Worm (Caenorhabditis elegans) whole organism, L3 larva: Measurements from ENCODE around the gene Y59H11AR.10.

ENCODE experiments used
- R02D3.7 ChIP-seq: fragments of 150-350 bp; optimal IDR thresholded peaks from 2 replicates; lab custom pipeline; 2014; ENCODE audit warnings: missing biosample characterization, missing genetic modification characterization
- ZK546.5 ChIP-seq: sonication (generic microtip); optimal IDR thresholded peaks from 2 replicates; lab custom pipeline; 2017; ENCODE audit warnings: missing biosample characterization, missing genetic modification characterization
- aly-2 ChIP-seq: fragments of 150-350 bp; optimal IDR thresholded peaks from 2 replicates; lab custom pipeline; 2014; ENCODE audit warnings: missing biosample characterization, missing genetic modification characterization
- ama-1 ChIP-seq: fragments of 150-350 bp; optimal IDR thresholded peaks from 2 replicates; lab custom pipeline; 2018
- ceh-28 ChIP-seq: fragments of 150-350 bp; optimal IDR thresholded peaks from 2 replicates; lab custom pipeline; 2014; ENCODE audit warnings: missing biosample characterization, missing genetic modification reagents, missing genetic modification characterization
- ceh-82 ChIP-seq: fragments of 150-350 bp; optimal IDR thresholded peaks from 2 replicates; lab custom pipeline; 2014; ENCODE audit warnings: missing biosample characterization, missing genetic modification characterization
- ceh-9 ChIP-seq: sonication (generic microtip); optimal IDR thresholded peaks from 2 replicates; lab custom pipeline; 2018; ENCODE audit warnings: missing biosample characterization, missing genetic modification characterization
- daf-12 ChIP-seq: fragments of 150-350 bp; optimal IDR thresholded peaks from 2 replicates; lab custom pipeline; 2014; ENCODE audit warnings: missing biosample characterization, missing genetic modification reagents, missing genetic modification characterization
- egl-27 ChIP-seq: sonication (generic microtip); optimal IDR thresholded peaks from 4 replicates; lab custom pipeline; 2017; ENCODE audit warnings: missing biosample characterization, missing genetic modification reagents, missing genetic modification characterization
- egl-5 ChIP-seq: fragments of 150-350 bp; optimal IDR thresholded peaks from 2 replicates; lab custom pipeline; 2017; ENCODE audit warnings: missing biosample characterization, missing genetic modification reagents, missing genetic modification characterization, inconsistent platforms
- elt-1 ChIP-seq: fragments of 150-350 bp; optimal IDR thresholded peaks from 2 replicates; lab custom pipeline; 2014; ENCODE audit warnings: missing biosample characterization, missing genetic modification characterization
- elt-2 ChIP-seq: sonication (generic microtip); optimal IDR thresholded peaks from 2 replicates; lab custom pipeline; 2016; ENCODE audit warnings: missing genetic modification reagents, mild to moderate bottlenecking, missing genetic modification characterization, missing compliant biosample characterization
- elt-3 ChIP-seq, 3 experiments: fragments of 150-350 bp in 1 of 3; sonication (generic microtip) in 2 of 3; optimal IDR thresholded peaks; 2 replicates in 2 of 3; 4 replicates in 1 of 3; lab custom pipeline; 2014 to 2017; ENCODE audit warnings: missing biosample characterization in 3 of 3, missing genetic modification characterization in 3 of 3
- eor-1 ChIP-seq, 2 experiments: fragments of 150-350 bp; optimal IDR thresholded peaks; 2 replicates each; lab custom pipeline; 2014 to 2018; ENCODE audit warnings: missing biosample characterization in 2 of 2, missing genetic modification characterization in 2 of 2
- fkh-10 ChIP-seq: sonication (generic microtip); optimal IDR thresholded peaks from 2 replicates; lab custom pipeline; 2017; ENCODE audit warnings: missing biosample characterization, missing genetic modification reagents, missing genetic modification characterization
- fkh-2 ChIP-seq: fragments of 150-350 bp; optimal IDR thresholded peaks from 2 replicates; lab custom pipeline; 2014; ENCODE audit warnings: missing biosample characterization, missing genetic modification reagents, missing genetic modification characterization
- fos-1 ChIP-seq: fragments of 150-350 bp; optimal IDR thresholded peaks from 2 replicates; lab custom pipeline; 2014; ENCODE audit warnings: missing biosample characterization, missing genetic modification characterization
- hmg-11 ChIP-seq: sonication (generic microtip); optimal IDR thresholded peaks from 2 replicates; lab custom pipeline; 2016; ENCODE audit warnings: missing genetic modification characterization, missing compliant biosample characterization
- jun-1 ChIP-seq: fragments of 150-350 bp; optimal IDR thresholded peaks from 2 replicates; lab custom pipeline; 2014; ENCODE audit warnings: missing biosample characterization, missing genetic modification reagents, missing genetic modification characterization
- lin-15B ChIP-seq: fragments of 150-350 bp; optimal IDR thresholded peaks from 2 replicates; lab custom pipeline; 2014; ENCODE audit warnings: missing biosample characterization, missing genetic modification characterization
- lin-39 ChIP-seq: fragments of 150-350 bp; optimal IDR thresholded peaks from 2 replicates; lab custom pipeline; 2018; ENCODE audit warnings: missing biosample characterization, missing genetic modification reagents, missing genetic modification characterization
- lsy-12 ChIP-seq: sonication (generic microtip); optimal IDR thresholded peaks from 2 replicates; lab custom pipeline; 2016; ENCODE audit warnings: mild to moderate bottlenecking, missing genetic modification characterization, missing compliant biosample characterization
- mdl-1 ChIP-seq: fragments of 150-350 bp; optimal IDR thresholded peaks from 2 replicates; lab custom pipeline; 2014; ENCODE audit warnings: missing biosample characterization, missing genetic modification characterization
- mml-1 ChIP-seq: fragments of 150-350 bp; sonication (generic microtip); optimal IDR thresholded peaks from 3 replicates; lab custom pipeline; 2014; ENCODE audit warnings: missing biosample characterization, missing genetic modification characterization
- nfya-1 ChIP-seq: sonication (generic microtip); optimal IDR thresholded peaks from 2 replicates; lab custom pipeline; 2017; ENCODE audit warnings: missing genetic modification characterization, mild to moderate bottlenecking, missing compliant biosample characterization, antibody characterized with exemption, moderate library complexity; ENCODE audit not compliant: insufficient read depth
- nhr-11 ChIP-seq: fragments of 150-350 bp; optimal IDR thresholded peaks from 2 replicates; lab custom pipeline; 2014; ENCODE audit warnings: missing biosample characterization, missing genetic modification characterization
- nhr-12 ChIP-seq: fragments of 150-350 bp; optimal IDR thresholded peaks from 2 replicates; lab custom pipeline; 2014; ENCODE audit warnings: missing biosample characterization, missing genetic modification characterization
- nhr-23 ChIP-seq: fragments of 150-350 bp; optimal IDR thresholded peaks from 2 replicates; lab custom pipeline; 2014; ENCODE audit warnings: missing biosample characterization, missing genetic modification reagents, missing genetic modification characterization
- nhr-237 ChIP-seq: fragments of 150-350 bp; optimal IDR thresholded peaks from 2 replicates; lab custom pipeline; 2014; ENCODE audit warnings: missing biosample characterization, missing genetic modification characterization
- nhr-25 ChIP-seq: sonication (generic microtip); optimal IDR thresholded peaks from 2 replicates; lab custom pipeline; 2017; ENCODE audit warnings: missing biosample characterization, missing genetic modification characterization
- nhr-28 ChIP-seq: fragments of 150-350 bp; optimal IDR thresholded peaks from 2 replicates; lab custom pipeline; 2014; ENCODE audit warnings: missing biosample characterization, missing genetic modification characterization
- nhr-43 ChIP-seq: sonication (generic microtip); optimal IDR thresholded peaks from 2 replicates; lab custom pipeline; 2016; ENCODE audit warnings: mild to moderate bottlenecking, missing genetic modification characterization, missing compliant biosample characterization; ENCODE audit not compliant: poor library complexity, severe bottlenecking
- nhr-67 ChIP-seq: fragments of 150-350 bp; optimal IDR thresholded peaks from 2 replicates; lab custom pipeline; 2014; ENCODE audit warnings: missing biosample characterization, missing genetic modification characterization
- nhr-76 ChIP-seq: fragments of 150-350 bp; sonication (generic microtip); optimal IDR thresholded peaks from 5 replicates; lab custom pipeline; 2014; ENCODE audit warnings: missing biosample characterization, missing genetic modification characterization
- nhr-77 ChIP-seq: fragments of 150-350 bp; optimal IDR thresholded peaks from 2 replicates; lab custom pipeline; 2014; ENCODE audit warnings: missing biosample characterization, missing genetic modification characterization
- pha-4 ChIP-seq: fragments of 150-350 bp; optimal IDR thresholded peaks from 2 replicates; lab custom pipeline; 2014; ENCODE audit warnings: missing biosample characterization, missing genetic modification reagents, missing genetic modification characterization
- pqm-1 ChIP-seq: fragments of 150-350 bp; optimal IDR thresholded peaks from 2 replicates; lab custom pipeline; 2017; ENCODE audit warnings: missing biosample characterization, missing genetic modification characterization, inconsistent platforms
- sea-2 ChIP-seq: fragments of 150-350 bp; sonication (generic microtip); optimal IDR thresholded peaks from 4 replicates; lab custom pipeline; 2014; ENCODE audit warnings: missing biosample characterization, missing genetic modification reagents, missing genetic modification characterization
- skn-1 ChIP-seq: fragments of 150-350 bp; optimal IDR thresholded peaks from 2 replicates; lab custom pipeline; 2014; ENCODE audit warnings: missing biosample characterization, missing genetic modification characterization
- snpc-4 ChIP-seq: fragments of 150-350 bp; optimal IDR thresholded peaks from 2 replicates; lab custom pipeline; 2014; ENCODE audit warnings: missing biosample characterization, missing genetic modification characterization
- tbx-2 ChIP-seq: sonication (generic microtip); optimal IDR thresholded peaks from 2 replicates; lab custom pipeline; 2016; ENCODE audit warnings: mild to moderate bottlenecking, missing genetic modification characterization, missing compliant biosample characterization
- unc-39 ChIP-seq: sonication (generic microtip); optimal IDR thresholded peaks from 4 replicates; lab custom pipeline; 2017; ENCODE audit warnings: missing biosample characterization, missing genetic modification characterization
- unc-62 ChIP-seq: fragments of 150-350 bp; sonication (generic microtip); optimal IDR thresholded peaks from 4 replicates; lab custom pipeline; 2014; ENCODE audit warnings: missing biosample characterization, missing genetic modification reagents, missing genetic modification characterization
- zag-1 ChIP-seq: fragments of 150-350 bp; optimal IDR thresholded peaks from 2 replicates; lab custom pipeline; 2014; ENCODE audit warnings: missing biosample characterization, missing genetic modification characterization
- ztf-11 ChIP-seq: fragments of 150-350 bp; optimal IDR thresholded peaks from 2 replicates; lab custom pipeline; 2014; ENCODE audit warnings: missing biosample characterization, missing genetic modification characterization
- ztf-4 ChIP-seq: fragments of 150-350 bp; optimal IDR thresholded peaks from 2 replicates; lab custom pipeline; 2014; ENCODE audit warnings: missing biosample characterization, missing genetic modification characterization

Gene Y59H11AR.10

ce11 chrIV:8571138-8571537 is 31.8 kb upstream of the Y59H11AR.10 start, which contains the start of gene Y59H11AM.1:
Y59H11AM.1 (plus strand) TSS chrIV:8571438.
- TF ChIP-seq R02D3.7: no peak
- no peak for TF ChIP-seq fos-1 (tag; lab: Kevin White, UChicago)
- no peak for TF ChIP-seq egl-5 (tag; lab: Kevin White, UChicago)
- no peak for TF ChIP-seq nhr-12 (tag; lab: Kevin White, UChicago)
- no peak for TF ChIP-seq daf-12 (tag; lab: Kevin White, UChicago)
- no peak for TF ChIP-seq ceh-9
- no peak for TF ChIP-seq egl-27 (tag; lab: Kevin White, UChicago)
- TF ChIP-seq fkh-2 (tag; lab: Kevin White, UChicago): no peak

DNA sequence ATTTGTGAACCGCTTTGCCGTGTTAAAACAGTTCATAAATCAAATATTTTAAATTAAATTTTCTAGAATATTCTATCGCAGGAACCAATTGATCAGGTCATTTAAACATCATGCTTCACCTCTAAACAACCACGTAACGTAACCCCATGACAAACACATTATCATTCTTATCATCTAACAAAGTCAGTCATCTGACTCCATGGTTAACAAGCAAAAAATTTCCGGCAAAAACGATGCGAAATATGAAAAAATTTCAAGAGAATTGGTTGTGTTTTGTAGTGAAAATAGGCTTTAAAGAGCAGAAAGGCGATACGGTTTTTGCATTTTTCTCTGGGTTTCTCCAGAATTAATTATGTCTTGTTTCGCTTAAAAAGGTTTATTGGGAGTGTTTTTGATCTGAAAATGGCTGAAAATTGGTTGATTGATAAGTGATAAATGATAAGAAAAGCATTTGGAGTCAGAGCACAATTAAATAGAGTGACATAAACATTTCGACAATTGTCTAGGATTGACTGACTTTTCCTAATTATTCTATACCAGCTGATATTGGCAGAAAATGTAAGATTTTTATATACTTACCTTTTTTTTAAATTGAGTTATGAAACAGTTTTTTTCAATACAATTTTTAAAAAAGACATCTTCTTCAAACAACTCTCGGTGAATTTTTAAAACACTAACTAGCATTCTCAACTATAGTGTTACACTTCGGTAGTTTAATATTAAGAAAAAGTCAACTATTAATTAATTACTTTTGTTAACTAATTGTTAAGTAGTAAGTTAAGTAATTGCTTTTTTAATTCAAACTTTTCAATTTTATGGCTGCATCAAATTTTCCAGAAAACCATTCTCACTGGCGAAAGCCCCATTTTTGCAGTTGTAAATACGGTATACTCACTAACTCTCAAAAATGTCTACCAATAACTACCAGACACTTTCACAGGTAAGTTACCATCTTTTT is 17.6 kb upstream of the Y59H11AR.10 start, which contains the start of gene catp-7:
Gene catp-7, plus strand, starts transcription at position 908 of the 958 bp plus-strand sequence.
- TF ChIP-seq mml-1 (tag; lab: Kevin White, UChicago): no peak
- no peak for TF ChIP-seq lin-15B (tag; lab: Kevin White, UChicago)
- peak; percentile 93 for TF ChIP-seq pqm-1
- TF ChIP-seq jun-1: peak; percentile 49
- peak; percentile 67 for TF ChIP-seq skn-1 (tag; lab: Kevin White, UChicago)
- TF ChIP-seq pha-4 (tag; lab: Kevin White, UChicago): peak; percentile 51
- TF ChIP-seq nhr-77: no peak
- peak; percentile 97 for TF ChIP-seq elt-2 (tag; lab: Kevin White, UChicago)

ce11 chrIV:8587057-8587456 is 15.9 kb upstream of the Y59H11AR.10 start:
- TF ChIP-seq ceh-28 (tag; lab: Kevin White, UChicago): peak; percentile 17
- peak; percentile 59 for TF ChIP-seq jun-1
- no peak for TF ChIP-seq ZK546.5 (tag; lab: Kevin White, UChicago)
- no peak for TF ChIP-seq nhr-237
- no peak for TF ChIP-seq ztf-4 (tag; lab: Kevin White, UChicago)
- no peak for TF ChIP-seq fkh-2 (tag; lab: Kevin White, UChicago)
- no peak for TF ChIP-seq unc-39 (tag; lab: Kevin White, UChicago)
- TF ChIP-seq lin-39 (tag; lab: Kevin White, UChicago): peak; percentile 75
- peak; percentile 95 for TF ChIP-seq unc-62
- no peak for TF ChIP-seq lsy-12 (tag; lab: Kevin White, UChicago)
- TF ChIP-seq pqm-1: peak; percentile 29
- TF ChIP-seq eor-1 (tag; optimal IDR thresholded peaks at IDR 0.05; lab: Kevin White, UChicago): no peak
- no peak for TF ChIP-seq nhr-43 (tag; lab: Kevin White, UChicago)
- TF ChIP-seq egl-27 (tag; lab: Kevin White, UChicago): no peak
- no peak for TF ChIP-seq elt-2 (tag; lab: Kevin White, UChicago)
- TF ChIP-seq elt-3 (tag; optimal IDR thresholded peaks at IDR 0.05; lab: Kevin White, UChicago): no peak
- TF ChIP-seq skn-1 (tag; lab: Kevin White, UChicago): no peak
- no peak for TF ChIP-seq nhr-28 (tag; lab: Kevin White, UChicago)
- TF ChIP-seq tbx-2 (tag; lab: Kevin White, UChicago): no peak
- no peak for TF ChIP-seq aly-2 (tag; lab: Kevin White, UChicago)
- peak; percentile 23 for TF ChIP-seq fos-1 (tag; lab: Kevin White, UChicago)
- no peak for TF ChIP-seq nhr-23 (tag; lab: Kevin White, UChicago)
- TF ChIP-seq hmg-11: peak; percentile 80
- no peak for TF ChIP-seq ztf-11
- no peak for TF ChIP-seq nhr-67 (tag; lab: Kevin White, UChicago)
- TF ChIP-seq ceh-82 (tag; lab: Kevin White, UChicago): peak; percentile 54
- no peak for TF ChIP-seq fkh-10 (GFP tag; lab: Kevin White, UChicago)
- TF ChIP-seq nfya-1 (tag; lab: Kevin White, UChicago): peak; percentile 49
- no peak for TF ChIP-seq nhr-25 (tag; lab: Kevin White, UChicago)
- TF ChIP-seq mdl-1: no peak
- no peak for TF ChIP-seq mml-1 (tag; lab: Kevin White, UChicago)
- TF ChIP-seq nhr-77: no peak
- no peak for TF ChIP-seq sea-2 (GFP tag; lab: Kevin White, UChicago)
- TF ChIP-seq lin-15B (tag; lab: Kevin White, UChicago): peak; percentile 59
- peak; percentile 11 for TF ChIP-seq R02D3.7
- TF ChIP-seq ama-1 (lab: Kevin White, UChicago): peak; percentile 20
- no peak for TF ChIP-seq nhr-11
- TF ChIP-seq snpc-4 (tag; lab: Kevin White, UChicago): no peak
- peak; percentile 14 for TF ChIP-seq elt-1 (tag; lab: Kevin White, UChicago)
- no peak for TF ChIP-seq daf-12 (tag; lab: Kevin White, UChicago)
- TF ChIP-seq ceh-9: no peak
- TF ChIP-seq egl-5 (tag; lab: Kevin White, UChicago): no peak
- peak; percentile 26 for TF ChIP-seq zag-1 (tag; lab: Kevin White, UChicago)
- no peak for TF ChIP-seq nhr-12 (tag; lab: Kevin White, UChicago)
- TF ChIP-seq nhr-76 (tag; lab: Kevin White, UChicago): no peak
